Fruit fly (Drosophila melanogaster) whole organism, wandering third instar larva: ENCODE results near the gene Notum.

ENCODE experiments used
- Dfd ChIP-seq: fragments of >200 bp; optimal IDR thresholded peaks from 2 replicates; lab custom pipeline; 2017; ENCODE audit warnings: missing biosample characterization, missing genetic modification characterization
- pan ChIP-seq: fragments of >200 bp; optimal IDR thresholded peaks from 2 replicates; lab custom pipeline; 2017
- sage ChIP-seq: fragments of 200-800 bp; sonication (Bioruptor generic); optimal IDR thresholded peaks from 2 replicates; lab custom pipeline; 2016; ENCODE audit warnings: missing biosample characterization, mild to moderate bottlenecking, missing genetic modification characterization

DNA sequence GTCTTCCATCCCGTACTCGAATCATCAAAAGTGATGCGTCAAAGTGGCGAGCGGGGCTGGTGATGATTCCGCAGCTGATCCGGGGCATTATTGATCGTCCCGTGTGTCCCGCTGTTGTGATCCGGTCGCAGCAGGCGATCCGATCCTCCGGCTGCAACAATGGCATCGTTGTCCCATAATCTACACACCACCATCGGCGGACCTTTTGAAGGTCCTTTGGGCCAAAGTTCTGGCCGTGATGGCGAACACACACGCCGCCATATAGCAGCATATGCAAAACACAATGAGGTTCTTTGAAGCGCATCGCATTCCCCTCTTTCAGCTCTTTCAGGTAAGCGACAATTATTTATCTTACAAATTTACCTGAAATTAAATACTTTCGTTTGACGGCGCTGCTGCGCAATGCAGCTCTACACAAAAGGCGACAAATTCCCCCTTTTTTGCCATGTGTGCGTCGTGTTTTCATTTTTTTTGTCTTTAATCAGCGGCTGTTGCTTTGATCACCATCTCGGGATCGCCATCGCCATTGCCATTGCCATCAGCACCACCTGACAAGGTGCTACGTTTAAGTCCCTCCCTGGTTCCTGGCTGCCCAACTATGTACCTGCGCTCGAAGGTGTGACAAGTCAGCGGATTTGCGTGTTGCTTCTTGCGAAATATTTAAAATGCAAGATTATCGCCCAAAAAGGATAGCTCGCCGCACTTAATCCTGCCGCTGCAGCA is 5.6 kb upstream of the Notum start:
- no peak for TF ChIP-seq pan (lab: Kevin White, UChicago)
- TF ChIP-seq Dfd: no peak
- no peak for TF ChIP-seq sage (GFP tag; lab: Kevin White, UChicago)
